In genomic region chrV:12465399-12465798, ce11 we compare ENCODE assay signal across 5 worm cellular contexts.
TF ChIP-seq lines count a peak whose summit lies in the region.

No protein-coding gene starts in this region.

TF ChIP-seq in whole organism, L1 larva, 84 proteins besides CTCF, POLR2A, EP300 and RAD21 (continues in another document):
- TF ChIP-seq hlh-4 (tag; optimal IDR thresholded peaks at IDR 0.05; lab: Kevin White, UChicago) = no peak
- TF ChIP-seq mab-9 (GFP tag; IDR thresholded peaks at IDR 0.05; lab: Robert Waterston, UW) = no peak
- TF ChIP-seq pax-3 (tag; optimal IDR thresholded peaks at IDR 0.05; lab: Kevin White, UChicago) = peak; percentile 84
- no peak for TF ChIP-seq sox-4 (tag; optimal IDR thresholded peaks at IDR 0.05; lab: Kevin White, UChicago)
- peak; percentile 51 for TF ChIP-seq lin-13 (GFP tag; optimal IDR thresholded peaks at IDR 0.05; lab: Kevin White, UChicago)
- no peak for TF ChIP-seq unc-30 (tag; optimal IDR thresholded peaks at IDR 0.05; lab: Kevin White, UChicago)
- peak; percentile 80 for TF ChIP-seq blmp-1 (tag; optimal IDR thresholded peaks at IDR 0.05; lab: Kevin White, UChicago)
- no peak for TF ChIP-seq efl-3 (GFP tag; optimal IDR thresholded peaks at IDR 0.05; lab: Kevin White, UChicago)
- peak; percentile 53; the same call in 1 of the 2 replicates for TF ChIP-seq ceh-88 (GFP tag; IDR thresholded peaks at IDR 0.05; lab: Robert Waterston, UW)
- TF ChIP-seq nhr-85 (tag; lab: Kevin White, UChicago) = peak; percentile 85
- peak; percentile 90 for TF ChIP-seq tbx-2 (tag; optimal IDR thresholded peaks at IDR 0.05; lab: Kevin White, UChicago)
- TF ChIP-seq egl-13 (tag; optimal IDR thresholded peaks at IDR 0.05; lab: Kevin White, UChicago) = peak; percentile 91
- TF ChIP-seq C16A3.4 (tag; optimal IDR thresholded peaks at IDR 0.05; lab: Kevin White, UChicago) = peak; percentile 64
- TF ChIP-seq ztf-11 (tag; optimal IDR thresholded peaks at IDR 0.05; lab: Kevin White, UChicago) = no peak
- peak; percentile 92 for TF ChIP-seq swsn-7 (tag; optimal IDR thresholded peaks at IDR 0.05; lab: Kevin White, UChicago)
- TF ChIP-seq aha-1 (tag; optimal IDR thresholded peaks at IDR 0.05; lab: Kevin White, UChicago) = no peak
- TF ChIP-seq dsc-1 (tag; optimal IDR thresholded peaks at IDR 0.05; lab: Kevin White, UChicago) = peak; percentile 76
- peak; percentile 51 for TF ChIP-seq zag-1 (tag; optimal IDR thresholded peaks at IDR 0.05; lab: Kevin White, UChicago)
- peak; percentile 85 for TF ChIP-seq nhr-20 (tag; optimal IDR thresholded peaks at IDR 0.05; lab: Kevin White, UChicago)

TF ChIP-seq in whole organism, L3 larva, 47 proteins besides CTCF, POLR2A, EP300 and RAD21 (continues in another document):
- TF ChIP-seq eor-1 (tag; optimal IDR thresholded peaks at IDR 0.05; lab: Kevin White, UChicago) = no peak
- no peak for TF ChIP-seq sea-2 (GFP tag; optimal IDR thresholded peaks at IDR 0.05; lab: Kevin White, UChicago)
- TF ChIP-seq unc-39 (tag; optimal IDR thresholded peaks at IDR 0.05; lab: Kevin White, UChicago) = no peak
- no peak for TF ChIP-seq fos-1 (tag; optimal IDR thresholded peaks at IDR 0.05; lab: Kevin White, UChicago)
- peak; percentile 72 for TF ChIP-seq ceh-28 (tag; optimal IDR thresholded peaks at IDR 0.05; lab: Kevin White, UChicago)
- peak; percentile 69 for TF ChIP-seq lsy-12 (tag; optimal IDR thresholded peaks at IDR 0.05; lab: Kevin White, UChicago)
- no peak for TF ChIP-seq aly-2 (tag; optimal IDR thresholded peaks at IDR 0.05; lab: Kevin White, UChicago)
- TF ChIP-seq pqm-1 (tag; optimal IDR thresholded peaks at IDR 0.05; lab: Kevin White, UChicago) = no peak
- TF ChIP-seq ztf-4 (tag; optimal IDR thresholded peaks at IDR 0.05; lab: Kevin White, UChicago) = no peak
- TF ChIP-seq skn-1 (tag; optimal IDR thresholded peaks at IDR 0.05; lab: Kevin White, UChicago) = no peak
- TF ChIP-seq fkh-10 (GFP tag; optimal IDR thresholded peaks at IDR 0.05; lab: Kevin White, UChicago) = peak; percentile 94
- TF ChIP-seq jun-1 (tag; optimal IDR thresholded peaks at IDR 0.05; lab: Kevin White, UChicago) = peak; percentile 48
- no peak for TF ChIP-seq nhr-12 (tag; optimal IDR thresholded peaks at IDR 0.05; lab: Kevin White, UChicago)
- no peak for TF ChIP-seq egl-27 (tag; optimal IDR thresholded peaks at IDR 0.05; lab: Kevin White, UChicago)
- TF ChIP-seq ceh-16 (tag; optimal IDR thresholded peaks at IDR 0.05; lab: Kevin White, UChicago) = no peak
- TF ChIP-seq mdl-1 (tag; optimal IDR thresholded peaks at IDR 0.05; lab: Kevin White, UChicago) = no peak
- TF ChIP-seq nfya-1 (tag; optimal IDR thresholded peaks at IDR 0.05; lab: Kevin White, UChicago; ENCODE audit: insufficient read depth) = peak; percentile 76
- no peak for TF ChIP-seq elt-2 (tag; optimal IDR thresholded peaks at IDR 0.05; lab: Kevin White, UChicago)
- TF ChIP-seq ceh-82 (tag; optimal IDR thresholded peaks at IDR 0.05; lab: Kevin White, UChicago) = peak; percentile 58
- no peak for TF ChIP-seq elt-3 (tag; optimal IDR thresholded peaks at IDR 0.05; lab: Kevin White, UChicago)

TF ChIP-seq in whole organism, early embryonic, 17 proteins besides CTCF, POLR2A, EP300 and RAD21:
- no peak for TF ChIP-seq scrt-1 (GFP tag; IDR thresholded peaks at IDR 0.05; lab: Robert Waterston, UW)
- no peak for TF ChIP-seq F13C5.2 (tag; optimal IDR thresholded peaks at IDR 0.05; lab: Kevin White, UChicago)
- no peak for TF ChIP-seq pes-1 (GFP tag; IDR thresholded peaks at IDR 0.05; lab: Robert Waterston, UW)
- no peak for TF ChIP-seq tra-4 (tag; optimal IDR thresholded peaks at IDR 0.05; lab: Kevin White, UChicago)
- TF ChIP-seq flt-1 (GFP tag; IDR thresholded peaks at IDR 0.05; lab: Robert Waterston, UW) = no peak
- peak; percentile 43 for TF ChIP-seq hmg-4 (GFP tag; optimal IDR thresholded peaks at IDR 0.05; lab: Kevin White, UChicago)

TF ChIP-seq in whole organism, midembryonic, 9 proteins besides CTCF, POLR2A, EP300 and RAD21:
- TF ChIP-seq T22C8.4 (GFP tag; IDR thresholded peaks at IDR 0.05; lab: Robert Waterston, UW) (0 out of 2 replicates have a peak, but pooled peaks have one; percentile 23), klf-2 (GFP tag; conservative IDR thresholded peaks at IDR 0.05; lab: Robert Waterston, UW) (no peak), flt-1 (GFP tag; IDR thresholded peaks at IDR 0.05; lab: Robert Waterston, UW) (no peak), cog-1 (tag; optimal IDR thresholded peaks at IDR 0.05; lab: Kevin White, UChicago) (peak; percentile 87)

TF ChIP-seq in whole organism, young adult, 124 proteins besides CTCF, POLR2A, EP300 and RAD21 (continues in another document):
- TF ChIP-seq egrh-3 (GFP tag; IDR thresholded peaks at IDR 0.05; lab: Robert Waterston, UW) (peak; percentile 82), K12H6.12 (tag; optimal IDR thresholded peaks at IDR 0.05; lab: Kevin White, UChicago) (peak; percentile 89), madf-8 (GFP tag; conservative IDR thresholded peaks at IDR 0.05; lab: Robert Waterston, UW) (no peak), sdz-38 (tag; optimal IDR thresholded peaks at IDR 0.05; lab: Kevin White, UChicago) (no peak), B0336.3 (GFP tag; IDR thresholded peaks at IDR 0.05; lab: Robert Waterston, UW) (0 out of 2 replicates have a peak, but pooled peaks have one; percentile 28), hmg-1.2 (GFP tag; IDR thresholded peaks at IDR 0.05; lab: Robert Waterston, UW) (peak; percentile 86), F22D6.2 (tag; optimal IDR thresholded peaks at IDR 0.05; lab: Kevin White, UChicago) (no peak), fkh-3 (tag; optimal IDR thresholded peaks at IDR 0.05; lab: Kevin White, UChicago) (no peak), lin-35 (GFP tag; optimal IDR thresholded peaks at IDR 0.05; lab: Kevin White, UChicago) (peak in 2 of 3 experiments; percentile 13 to 62), madf-3 (GFP tag; IDR thresholded peaks at IDR 0.05; lab: Robert Waterston, UW) (no peak), ceh-91 (GFP tag; IDR thresholded peaks at IDR 0.05; lab: Robert Waterston, UW) (no peak), somi-1 (GFP tag; optimal IDR thresholded peaks at IDR 0.05; lab: Kevin White, UChicago) (peak; percentile 83), ceh-58 (GFP tag; IDR thresholded peaks at IDR 0.05; lab: Robert Waterston, UW) (no peak), zfh-2 (GFP tag; conservative IDR thresholded peaks at IDR 0.05; lab: Robert Waterston, UW) (peak; percentile 98), Y53F4B.3 (GFP tag; IDR thresholded peaks at IDR 0.05; lab: Robert Waterston, UW) (no peak), rcor-1 (GFP tag; IDR thresholded peaks at IDR 0.05; lab: Robert Waterston, UW) (0 out of 2 replicates have a peak, but pooled peaks have one; percentile 32), repo-1 (tag; optimal IDR thresholded peaks at IDR 0.05; lab: Kevin White, UChicago) (no peak), mes-4 (tag; optimal IDR thresholded peaks at IDR 0.05; lab: Kevin White, UChicago) (no peak), attf-5 (GFP tag; optimal IDR thresholded peaks at IDR 0.05; lab: Kevin White, UChicago) (peak; percentile 62), cebp-1 (GFP tag; IDR thresholded peaks at IDR 0.05; lab: Robert Waterston, UW) (no peak), cebp-1 (tag; optimal IDR thresholded peaks at IDR 0.05; lab: Kevin White, UChicago) (peak; percentile 63), K11D2.4 (GFP tag; IDR thresholded peaks at IDR 0.05; lab: Robert Waterston, UW) (peak; percentile 77), B0019.2 (GFP tag; conservative IDR thresholded peaks at IDR 0.05; lab: Robert Waterston, UW) (no peak), him-1 (tag; optimal IDR thresholded peaks at IDR 0.05; lab: Kevin White, UChicago) (no peak), attf-3 (GFP tag; conservative IDR thresholded peaks at IDR 0.05; lab: Robert Waterston, UW) (peak; percentile 43), B0261.1 (tag; optimal IDR thresholded peaks at IDR 0.05; lab: Kevin White, UChicago) (no peak), nhr-90 (tag; optimal IDR thresholded peaks at IDR 0.05; lab: Kevin White, UChicago) (no peak), nhr-179 (tag; optimal IDR thresholded peaks at IDR 0.05; lab: Kevin White, UChicago) (no peak), ceh-27 (GFP tag; optimal IDR thresholded peaks at IDR 0.05; lab: Kevin White, UChicago) (peak; percentile 76), ztf-22 (GFP tag; optimal IDR thresholded peaks at IDR 0.05; lab: Kevin White, UChicago) (peak; percentile 0), mcd-1 (GFP tag; IDR thresholded peaks at IDR 0.05; lab: Robert Waterston, UW) (peak; percentile 57), efl-1 (GFP tag; optimal IDR thresholded peaks at IDR 0.05; lab: Kevin White, UChicago) (no peak), F23B12.7 (tag; optimal IDR thresholded peaks at IDR 0.05; lab: Kevin White, UChicago; ENCODE audit: insufficient read depth) (no peak), lsy-27 (tag; optimal IDR thresholded peaks at IDR 0.05; lab: Kevin White, UChicago; ENCODE audit: borderline replicate concordance, insufficient read depth) (no peak), dox-1 (GFP tag; IDR thresholded peaks at IDR 0.05; lab: Robert Waterston, UW) (peak; percentile 72), lsl-1 (GFP tag; optimal IDR thresholded peaks at IDR 0.05; lab: Kevin White, UChicago) (no peak), bed-2 (GFP tag; IDR thresholded peaks at IDR 0.05; lab: Robert Waterston, UW) (0 out of 2 replicates have a peak, but pooled peaks have one; percentile 38), snpc-4 (GFP tag; optimal IDR thresholded peaks at IDR 0.05; lab: Kevin White, UChicago) (no peak), snpc-4 (tag; optimal IDR thresholded peaks at IDR 0.05; lab: Kevin White, UChicago) (peak in 2 of 4 experiments; percentile 39 to 45), Y56A3A.18 (GFP tag; IDR thresholded peaks at IDR 0.05; lab: Robert Waterston, UW) (0 out of 2 replicates have a peak, but pooled peaks have one; percentile 25), F33H1.4 (GFP tag; IDR thresholded peaks at IDR 0.05; lab: Robert Waterston, UW) (0 out of 2 replicates have a peak, but pooled peaks have one; percentile 19), F10E7.11 (tag; optimal IDR thresholded peaks at IDR 0.05; lab: Kevin White, UChicago) (peak; percentile 15), unc-130 (GFP tag; optimal IDR thresholded peaks at IDR 0.05; lab: Kevin White, UChicago) (no peak), let-607 (tag; optimal IDR thresholded peaks at IDR 0.05; lab: Kevin White, UChicago) (no peak), lin-40 (tag; optimal IDR thresholded peaks at IDR 0.05; lab: Kevin White, UChicago) (peak; percentile 58), atf-7 (tag; optimal IDR thresholded peaks at IDR 0.05; lab: Kevin White, UChicago) (peak; percentile 48), hrde-1 (tag; optimal IDR thresholded peaks at IDR 0.05; lab: Kevin White, UChicago; ENCODE audit: borderline replicate concordance) (no peak), madf-6 (GFP tag; IDR thresholded peaks at IDR 0.05; lab: Robert Waterston, UW) (peak; percentile 17; the same call in 1 of the 2 replicates), hsf-1 (GFP tag; IDR thresholded peaks at IDR 0.05; lab: Robert Waterston, UW) (no peak)

Comparison
In these comparisons a context has a peak if more than half of its experiments do, and no peak if none do; other contexts are left out.
1. Of the 8 proteins assayed by ChIP-seq in both whole organism, young adult and whole organism, L1 larva: peak only in whole organism, young adult: none; only in whole organism, L1 larva: dpl-1, efl-1, nhr-90 and unc-130; in both: lin-35; in neither: 2; mixed calls (peak in some experiments, not most) for 1.